Fruit fly (Drosophila melanogaster) whole organism, pupa: ENCODE measurements around the gene NimB1.

ENCODE experiments used
- CG10348 ChIP-seq: fragments of 200-800 bp; sonication (Bioruptor generic); IDR thresholded peaks from 2 replicates; pipeline ENCODE4 v1.3.6; 2022; ENCODE audit warnings: missing biosample characterization, missing genetic modification characterization
- CG12605 ChIP-seq: fragments of 200-800 bp; sonication (Bioruptor generic); IDR thresholded peaks from 2 replicates; pipeline ENCODE4 v1.3.6; 2022; ENCODE audit warnings: missing biosample characterization, missing genetic modification characterization
- CG13204 ChIP-seq: fragments of 200-800 bp; sonication (Bioruptor generic); optimal IDR thresholded peaks from 2 replicates; lab custom pipeline; 2018; ENCODE audit warnings: missing biosample characterization, mild to moderate bottlenecking, missing genetic modification characterization, moderate library complexity
- CG14655 ChIP-seq: fragments of 200-800 bp; sonication (Bioruptor generic); optimal IDR thresholded peaks from 3 replicates; lab custom pipeline; 2017; ENCODE audit warnings: mild to moderate bottlenecking, missing biosample characterization, missing genetic modification reagents, missing genetic modification characterization
- CG15710 ChIP-seq: fragments of 200-800 bp; sonication (Bioruptor generic); optimal IDR thresholded peaks from 2 replicates; lab custom pipeline; 2018; ENCODE audit warnings: missing biosample characterization, mild to moderate bottlenecking, missing genetic modification characterization, moderate library complexity
- CG17806 ChIP-seq: fragments of 200-800 bp; sonication (Bioruptor generic); optimal IDR thresholded peaks from 2 replicates; lab custom pipeline; 2018; ENCODE audit warnings: missing biosample characterization, mild to moderate bottlenecking, missing genetic modification characterization, moderate library complexity
- CG32121 ChIP-seq: fragments of 200-800 bp; sonication (Bioruptor generic); IDR thresholded peaks from 2 replicates; pipeline ENCODE4 v1.3.6; 2022; ENCODE audit warnings: missing biosample characterization, missing genetic modification characterization
- CG34367 ChIP-seq: fragments of 200-800 bp; sonication (Bioruptor generic); optimal IDR thresholded peaks from 2 replicates; lab custom pipeline; 2018; ENCODE audit warnings: missing biosample characterization, mild to moderate bottlenecking, missing genetic modification characterization
- CG4496 ChIP-seq: fragments of 200-800 bp; sonication (Bioruptor generic); IDR thresholded peaks from 3 replicates; pipeline ENCODE4 v1.3.6; 2022; ENCODE audit warnings: missing biosample characterization, missing genetic modification characterization
- CG8159 ChIP-seq: fragments of 200-800 bp; sonication (Bioruptor generic); optimal IDR thresholded peaks from 3 replicates; lab custom pipeline; 2018; ENCODE audit warnings: missing biosample characterization, mild to moderate bottlenecking, missing genetic modification characterization, moderate library complexity
- CG8301 ChIP-seq: fragments of 200-800 bp; sonication (Bioruptor generic); optimal IDR thresholded peaks from 2 replicates; lab custom pipeline; 2018; ENCODE audit warnings: missing biosample characterization, mild to moderate bottlenecking, missing genetic modification characterization
- CG9948 ChIP-seq: fragments of 200-800 bp; sonication (Bioruptor generic); optimal IDR thresholded peaks from 2 replicates; lab custom pipeline; 2018; ENCODE audit warnings: missing biosample characterization, mild to moderate bottlenecking, missing genetic modification characterization, moderate library complexity
- D1 ChIP-seq: fragments of 200-800 bp; sonication (Bioruptor generic); optimal IDR thresholded peaks from 2 replicates; lab custom pipeline; 2018; ENCODE audit warnings: missing biosample characterization, mild to moderate bottlenecking, missing genetic modification characterization, moderate library complexity
- EcR ChIP-seq: fragments of 200-800 bp; sonication (Bioruptor generic); optimal IDR thresholded peaks from 3 replicates; lab custom pipeline; 2019; ENCODE audit warnings: missing biosample characterization, missing genetic modification characterization, mild to moderate bottlenecking, moderate library complexity, missing genetic modification reagents
- Ets98B ChIP-seq: fragments of 200-800 bp; sonication (Bioruptor generic); IDR thresholded peaks from 2 replicates; pipeline ENCODE4 v1.3.6; 2022; ENCODE audit warnings: missing biosample characterization, missing genetic modification characterization
- Pif1A ChIP-seq: fragments of 200-800 bp; sonication (Bioruptor generic); optimal IDR thresholded peaks from 3 replicates; lab custom pipeline; 2016; ENCODE audit warnings: missing biosample characterization, missing genetic modification characterization
- Pif1B ChIP-seq: fragments of 200-800 bp; sonication (Bioruptor generic); optimal IDR thresholded peaks from 3 replicates; lab custom pipeline; 2016; ENCODE audit warnings: missing biosample characterization, missing genetic modification characterization
- Snoo ChIP-seq: fragments of 200-800 bp; sonication (Bioruptor generic); optimal IDR thresholded peaks from 3 replicates; lab custom pipeline; 2017; ENCODE audit warnings: missing biosample characterization, mild to moderate bottlenecking, missing genetic modification characterization, inconsistent platforms
- fd96Ca ChIP-seq: fragments of 200-800 bp; sonication (Bioruptor generic); IDR thresholded peaks from 3 replicates; pipeline ENCODE4 v1.3.6; 2022; ENCODE audit warnings: missing biosample characterization, missing genetic modification characterization
- gl ChIP-seq: fragments of 200-800 bp; sonication (Bioruptor generic); optimal IDR thresholded peaks from 2 replicates; lab custom pipeline; 2018; ENCODE audit warnings: missing biosample characterization, mild to moderate bottlenecking, missing genetic modification characterization
- rn ChIP-seq: fragments of 200-800 bp; sonication (Bioruptor generic); IDR thresholded peaks from 2 replicates; pipeline ENCODE4 v1.3.6; 2022; ENCODE audit warnings: missing biosample characterization, missing genetic modification characterization

NimB1 gene

dm6 chr2L:13947476-13947875, 15.8 kb upstream of the NimB1 start, which contains the start of gene Vajk3:
TSS of gene Vajk3 (minus strand) at chr2L:13947476.
- TF ChIP-seq CG8159 (tag; lab: Kevin White, UChicago) (no peak), Snoo (no peak), CG4496 (GFP tag; lab: Robert Waterston, UW) (peak; percentile 75), Ets98B (GFP tag; lab: Robert Waterston, UW) (no peak)

dm6 chr2L:13949789-13950188, 13.5 kb upstream of the NimB1 start:
- TF ChIP-seq CG12605 (GFP tag; lab: Robert Waterston, UW) (no peak), CG13204 (no peak), fd96Ca (no peak), Pif1B (GFP tag; lab: Kevin White, UChicago) (no peak), Snoo (no peak), CG10348 (GFP tag; lab: Robert Waterston, UW) (no peak), CG15710 (tag; lab: Kevin White, UChicago) (no peak), CG17806 (no peak), CG9948 (tag; lab: Kevin White, UChicago) (no peak), gl (no peak), Ets98B (GFP tag; lab: Robert Waterston, UW) (no peak), EcR (GFP tag; lab: Kevin White, UChicago) (no peak), CG34367 (tag; lab: Kevin White, UChicago) (no peak), D1 (tag; lab: Kevin White, UChicago) (no peak), rn (GFP tag; lab: Robert Waterston, UW) (no peak), CG8159 (tag; lab: Kevin White, UChicago) (no peak), CG32121 (GFP tag; lab: Robert Waterston, UW) (no peak), CG14655 (GFP tag; lab: Kevin White, UChicago) (no peak), Pif1A (no peak)

dm6 chr2L:13955775-13956174, 7.5 kb upstream of the NimB1 start:
- TF ChIP-seq CG17806 (peak; percentile 92), CG8301 (tag; lab: Kevin White, UChicago) (peak; percentile 96), CG8159 (tag; lab: Kevin White, UChicago) (peak; percentile 90), Pif1B (GFP tag; lab: Kevin White, UChicago) (peak; percentile 94), CG15710 (tag; lab: Kevin White, UChicago) (peak; percentile 93), Snoo (peak; percentile 97), D1 (tag; lab: Kevin White, UChicago) (peak; percentile 59), Ets98B (GFP tag; lab: Robert Waterston, UW) (peak; percentile 96), CG9948 (tag; lab: Kevin White, UChicago) (peak; percentile 91), Pif1A (peak; percentile 90), fd96Ca (peak; percentile 98), CG10348 (GFP tag; lab: Robert Waterston, UW) (peak; percentile 79), CG4496 (GFP tag; lab: Robert Waterston, UW) (peak; percentile 98), CG32121 (GFP tag; lab: Robert Waterston, UW) (peak; percentile 97), EcR (GFP tag; lab: Kevin White, UChicago) (peak; percentile 85), CG13204 (peak; percentile 78), rn (GFP tag; lab: Robert Waterston, UW) (peak; percentile 91), CG34367 (tag; lab: Kevin White, UChicago) (peak; percentile 92), CG12605 (GFP tag; lab: Robert Waterston, UW) (peak; percentile 94), gl (peak; percentile 85), CG14655 (GFP tag; lab: Kevin White, UChicago) (peak; percentile 96)

- TF ChIP-seq Ets98B (GFP tag; lab: Robert Waterston, UW) (no peak), EcR (GFP tag; lab: Kevin White, UChicago) (no peak), CG15710 (tag; lab: Kevin White, UChicago) (no peak), Snoo (no peak), CG34367 (tag; lab: Kevin White, UChicago) (no peak), CG32121 (GFP tag; lab: Robert Waterston, UW) (no peak; the same call in 1 of the 2 replicates), CG8301 (tag; lab: Kevin White, UChicago) (no peak), gl (no peak), D1 (tag; lab: Kevin White, UChicago) (no peak), Pif1A (no peak), fd96Ca (no peak), CG4496 (GFP tag; lab: Robert Waterston, UW) (no peak), rn (GFP tag; lab: Robert Waterston, UW) (no peak), CG12605 (GFP tag; lab: Robert Waterston, UW) (no peak), Pif1B (GFP tag; lab: Kevin White, UChicago) (no peak), CG10348 (GFP tag; lab: Robert Waterston, UW) (no peak), CG8159 (tag; lab: Kevin White, UChicago) (no peak)
These were observed 6.1 kb upstream of the NimB1 start, which contains the start of gene NimA for dm6 chr2L:13957239-13957638. TSS of gene NimA (plus strand) at chr2L:13957539.

- TF ChIP-seq CG10348 (GFP tag; lab: Robert Waterston, UW), result no peak
- no peak for TF ChIP-seq CG34367 (tag; lab: Kevin White, UChicago)
- TF ChIP-seq CG14655 (GFP tag; lab: Kevin White, UChicago), result no peak
- no peak for TF ChIP-seq gl
- no peak for TF ChIP-seq CG13204
- no peak for TF ChIP-seq CG15710 (tag; lab: Kevin White, UChicago)
- no peak for TF ChIP-seq D1 (tag; lab: Kevin White, UChicago)
- TF ChIP-seq CG4496 (GFP tag; lab: Robert Waterston, UW), result no peak
- no peak for TF ChIP-seq CG8159 (tag; lab: Kevin White, UChicago)
- no peak for TF ChIP-seq Pif1B (GFP tag; lab: Kevin White, UChicago)
- TF ChIP-seq CG8301 (tag; lab: Kevin White, UChicago), result no peak
- no peak for TF ChIP-seq Ets98B (GFP tag; lab: Robert Waterston, UW)
- TF ChIP-seq, all 21 proteins: peak for 0
These were observed 2.9 kb upstream of the NimB1 start for dm6 chr2L:13960399-13960798.
